Worm (Caenorhabditis elegans) whole organism, L2 larva: Measurements from ENCODE around the gene tra-3.

Experiments used
- C34F6.9 ChIP-seq: fragments of 150-350 bp; optimal IDR thresholded peaks from 2 replicates; lab custom pipeline; 2014; ENCODE audit warnings: missing biosample characterization, missing genetic modification characterization
- F13H6.1 ChIP-seq: sonication (generic microtip); optimal IDR thresholded peaks from 2 replicates; lab custom pipeline; 2016; ENCODE audit warnings: missing genetic modification characterization, missing compliant biosample characterization
- R02D3.7 ChIP-seq: fragments of 150-350 bp; optimal IDR thresholded peaks from 2 replicates; lab custom pipeline; 2014; ENCODE audit warnings: missing biosample characterization, missing genetic modification characterization
- Y55F3AM.14 ChIP-seq: fragments of 200-800 bp; sonication (Bioruptor generic); optimal IDR thresholded peaks from 2 replicates; lab custom pipeline; 2018; ENCODE audit warnings: mild to moderate bottlenecking, missing genetic modification characterization, missing compliant biosample characterization
- ZK546.5 ChIP-seq: sonication (generic microtip); optimal IDR thresholded peaks from 2 replicates; lab custom pipeline; 2017; ENCODE audit warnings: missing biosample characterization, missing genetic modification characterization
- alr-1 ChIP-seq: fragments of 150-350 bp; optimal IDR thresholded peaks from 2 replicates; lab custom pipeline; 2014; ENCODE audit warnings: missing biosample characterization, missing genetic modification characterization
- aly-2 ChIP-seq: fragments of 150-350 bp; optimal IDR thresholded peaks from 2 replicates; lab custom pipeline; 2014; ENCODE audit warnings: missing biosample characterization, missing genetic modification characterization
- ama-1 ChIP-seq: fragments of 150-350 bp; optimal IDR thresholded peaks from 2 replicates; lab custom pipeline; 2018; ENCODE audit warnings: inconsistent platforms
- blmp-1 ChIP-seq: sonication (generic microtip); optimal IDR thresholded peaks from 2 replicates; lab custom pipeline; 2017; ENCODE audit warnings: missing genetic modification characterization, mild to moderate bottlenecking, missing compliant biosample characterization, antibody characterized with exemption, moderate library complexity; ENCODE audit not compliant: insufficient read depth
- ceh-16 ChIP-seq: fragments of 150-350 bp; optimal IDR thresholded peaks from 2 replicates; lab custom pipeline; 2014; ENCODE audit warnings: missing biosample characterization, missing genetic modification characterization
- ceh-82 ChIP-seq: fragments of 150-350 bp; optimal IDR thresholded peaks from 2 replicates; lab custom pipeline; 2014; ENCODE audit warnings: missing biosample characterization, missing genetic modification characterization
- crh-2 ChIP-seq: sonication (generic microtip); optimal IDR thresholded peaks from 2 replicates; lab custom pipeline; 2017; ENCODE audit warnings: missing biosample characterization, missing genetic modification characterization
- dmd-4 ChIP-seq: sonication (generic microtip); optimal IDR thresholded peaks from 2 replicates; lab custom pipeline; 2017; ENCODE audit warnings: missing biosample characterization, missing genetic modification characterization
- egl-27 ChIP-seq: sonication (generic microtip); optimal IDR thresholded peaks from 3 replicates; lab custom pipeline; 2017; ENCODE audit warnings: missing biosample characterization, missing genetic modification reagents, missing genetic modification characterization
- elt-1 ChIP-seq: fragments of 150-350 bp; optimal IDR thresholded peaks from 2 replicates; lab custom pipeline; 2014; ENCODE audit warnings: missing biosample characterization, missing genetic modification characterization
- elt-3 ChIP-seq: sonication (generic microtip); optimal IDR thresholded peaks from 2 replicates; lab custom pipeline; 2017; ENCODE audit warnings: missing biosample characterization, missing genetic modification characterization
- fos-1 ChIP-seq: fragments of 150-350 bp; optimal IDR thresholded peaks from 2 replicates; lab custom pipeline; 2014; ENCODE audit warnings: missing biosample characterization, missing genetic modification characterization
- gmeb-1 ChIP-seq: fragments of 150-350 bp; optimal IDR thresholded peaks from 2 replicates; lab custom pipeline; 2014; ENCODE audit warnings: missing biosample characterization, missing genetic modification characterization
- lin-11 ChIP-seq: fragments of 150-350 bp; sonication (generic microtip); optimal IDR thresholded peaks from 2 replicates; lab custom pipeline; 2014; ENCODE audit warnings: missing biosample characterization, missing genetic modification characterization, inconsistent platforms, mixed read lengths
- lin-13 ChIP-seq: fragments of 150-350 bp; optimal IDR thresholded peaks from 2 replicates; lab custom pipeline; 2014; ENCODE audit warnings: missing biosample characterization, missing genetic modification reagents, missing genetic modification characterization
- lin-39 ChIP-seq: fragments of 150-350 bp; optimal IDR thresholded peaks from 2 replicates; lab custom pipeline; 2014; ENCODE audit warnings: missing biosample characterization, missing genetic modification reagents, missing genetic modification characterization
- lsy-2 ChIP-seq, 2 experiments: fragments of 150-350 bp in 1 of 2; sonication (generic microtip) in 1 of 2; optimal IDR thresholded peaks; 2 replicates each; lab custom pipeline; 2014 to 2017; ENCODE audit warnings: missing biosample characterization in 2 of 2, missing genetic modification characterization in 2 of 2
- mab-5 ChIP-seq: fragments of 150-350 bp; optimal IDR thresholded peaks from 2 replicates; lab custom pipeline; 2014; ENCODE audit warnings: missing biosample characterization, missing genetic modification characterization
- mbf-1 ChIP-seq: sonication (generic microtip); optimal IDR thresholded peaks from 2 replicates; lab custom pipeline; 2017; ENCODE audit warnings: missing biosample characterization, missing genetic modification characterization
- mdl-1 ChIP-seq, 2 experiments: fragments of 150-350 bp in 1 of 2; sonication (generic microtip) in 1 of 2; optimal IDR thresholded peaks; 2 replicates each; lab custom pipeline; 2017; ENCODE audit warnings: missing biosample characterization in 2 of 2, missing genetic modification characterization in 2 of 2
- nhr-10 ChIP-seq: sonication (generic microtip); optimal IDR thresholded peaks from 2 replicates; lab custom pipeline; 2017; ENCODE audit warnings: missing biosample characterization, missing genetic modification characterization
- nhr-11 ChIP-seq: fragments of 150-350 bp; optimal IDR thresholded peaks from 2 replicates; lab custom pipeline; 2014; ENCODE audit warnings: missing biosample characterization, missing genetic modification characterization
- nhr-12 ChIP-seq: fragments of 150-350 bp; optimal IDR thresholded peaks from 2 replicates; lab custom pipeline; 2014; ENCODE audit warnings: missing biosample characterization, missing genetic modification characterization
- nhr-129 ChIP-seq: fragments of 150-350 bp; optimal IDR thresholded peaks from 2 replicates; lab custom pipeline; 2014; ENCODE audit warnings: missing biosample characterization, missing genetic modification characterization
- nhr-21 ChIP-seq: fragments of 150-350 bp; optimal IDR thresholded peaks from 2 replicates; lab custom pipeline; 2014; ENCODE audit warnings: missing biosample characterization, missing genetic modification characterization
- nhr-23 ChIP-seq: fragments of 150-350 bp; optimal IDR thresholded peaks from 2 replicates; lab custom pipeline; 2014; ENCODE audit warnings: missing biosample characterization, missing genetic modification reagents, missing genetic modification characterization
- nhr-237 ChIP-seq: fragments of 150-350 bp; optimal IDR thresholded peaks from 2 replicates; lab custom pipeline; 2014; ENCODE audit warnings: missing biosample characterization, missing genetic modification characterization
- nhr-25 ChIP-seq: fragments of 150-350 bp; sonication (generic microtip); optimal IDR thresholded peaks from 3 replicates; lab custom pipeline; 2014; ENCODE audit warnings: missing biosample characterization, missing genetic modification characterization
- nhr-6 ChIP-seq: fragments of 150-350 bp; optimal IDR thresholded peaks from 2 replicates; lab custom pipeline; 2014; ENCODE audit warnings: missing biosample characterization, missing genetic modification characterization
- nhr-77 ChIP-seq: fragments of 150-350 bp; optimal IDR thresholded peaks from 2 replicates; lab custom pipeline; 2014; ENCODE audit warnings: missing biosample characterization, missing genetic modification characterization
- peb-1 ChIP-seq: fragments of 150-350 bp; optimal IDR thresholded peaks from 2 replicates; lab custom pipeline; 2014; ENCODE audit warnings: missing biosample characterization, missing genetic modification characterization
- sem-4 ChIP-seq: fragments of 150-350 bp; optimal IDR thresholded peaks from 2 replicates; lab custom pipeline; 2014; ENCODE audit warnings: missing biosample characterization, missing genetic modification reagents, missing genetic modification characterization
- skn-1 ChIP-seq: sonication (generic microtip); optimal IDR thresholded peaks from 2 replicates; lab custom pipeline; 2017; ENCODE audit warnings: missing biosample characterization, missing genetic modification characterization
- sma-3 ChIP-seq: sonication (generic microtip); optimal IDR thresholded peaks from 2 replicates; lab custom pipeline; 2016; ENCODE audit warnings: missing genetic modification reagents, missing genetic modification characterization, missing compliant biosample characterization
- sma-9 ChIP-seq, 2 experiments: fragments of 150-350 bp in 1 of 2; sonication (generic microtip) in 1 of 2; optimal IDR thresholded peaks; 2 replicates each; lab custom pipeline; 2014 to 2016; ENCODE audit warnings: missing genetic modification characterization in 2 of 2, mild to moderate bottlenecking in 1 of 2, missing biosample characterization in 1 of 2, missing compliant biosample characterization in 1 of 2, missing genetic modification reagents in 1 of 2, moderate library complexity in 1 of 2
- snpc-4 ChIP-seq: fragments of 150-350 bp; optimal IDR thresholded peaks from 2 replicates; lab custom pipeline; 2014; ENCODE audit warnings: missing biosample characterization, missing genetic modification characterization
- unc-39 ChIP-seq: fragments of 150-350 bp; optimal IDR thresholded peaks from 2 replicates; lab custom pipeline; 2014; ENCODE audit warnings: missing biosample characterization, missing genetic modification characterization
- unc-55 ChIP-seq: fragments of 150-350 bp; sonication (generic microtip); optimal IDR thresholded peaks from 3 replicates; lab custom pipeline; 2014; ENCODE audit warnings: missing biosample characterization, missing genetic modification reagents, missing genetic modification characterization
- unc-62 ChIP-seq: fragments of 150-350 bp; optimal IDR thresholded peaks from 2 replicates; lab custom pipeline; 2014; ENCODE audit warnings: missing biosample characterization, missing genetic modification reagents, missing genetic modification characterization
- zag-1 ChIP-seq: fragments of 150-350 bp; optimal IDR thresholded peaks from 2 replicates; lab custom pipeline; 2014; ENCODE audit warnings: missing biosample characterization, missing genetic modification characterization
- ztf-1 ChIP-seq: fragments of 200-800 bp; sonication (Bioruptor generic); conservative IDR thresholded peaks from 2 replicates; pipeline ENCODE4 v1.3.6; 2022; ENCODE audit warnings: missing genetic modification characterization, missing compliant biosample characterization
- ztf-11 ChIP-seq: sonication (generic microtip); optimal IDR thresholded peaks from 2 replicates; lab custom pipeline; 2017; ENCODE audit warnings: missing biosample characterization, missing genetic modification characterization
- ztf-4 ChIP-seq: fragments of 150-350 bp; optimal IDR thresholded peaks from 2 replicates; lab custom pipeline; 2014; ENCODE audit warnings: missing biosample characterization, missing genetic modification characterization

The tra-3 gene

ce11 chrIV:14466048-14466447 is 22.1 kb upstream of the tra-3 start:
- TF ChIP-seq aly-2 (tag; lab: Kevin White, UChicago) (no peak), C34F6.9 (no peak), ztf-11 (tag; lab: Kevin White, UChicago) (no peak), nhr-25 (tag; lab: Kevin White, UChicago) (no peak)

- no peak for TF ChIP-seq ztf-11 (tag; lab: Kevin White, UChicago)
- peak; percentile 14 for TF ChIP-seq lin-39 (tag; lab: Kevin White, UChicago)
- TF ChIP-seq Y55F3AM.14, result peak; percentile 46
- TF ChIP-seq gmeb-1, result peak; percentile 100
- TF ChIP-seq ama-1 (lab: Kevin White, UChicago), result peak; percentile 88
- TF ChIP-seq nhr-237 (tag; lab: Kevin White, UChicago), result peak; percentile 88
- no peak for TF ChIP-seq mbf-1 (tag; lab: Kevin White, UChicago)
- peak; percentile 97 for TF ChIP-seq ztf-4 (tag; lab: Kevin White, UChicago)
- TF ChIP-seq sma-9 (GFP tag; optimal IDR thresholded peaks at IDR 0.05; lab: Kevin White, UChicago), result peak; percentile 96
- TF ChIP-seq sma-9 (tag; optimal IDR thresholded peaks at IDR 0.05; lab: Kevin White, UChicago), result no peak
- no peak for TF ChIP-seq nhr-11 (tag; lab: Kevin White, UChicago)
- TF ChIP-seq ceh-16 (tag; lab: Kevin White, UChicago), result peak; percentile 79
- peak; percentile 99 for TF ChIP-seq crh-2
- TF ChIP-seq blmp-1, result peak; percentile 72
- TF ChIP-seq nhr-10 (tag; lab: Kevin White, UChicago), result peak; percentile 15
- TF ChIP-seq elt-3, result no peak
- TF ChIP-seq nhr-6 (tag; lab: Kevin White, UChicago), result peak; percentile 94
- TF ChIP-seq alr-1 (tag; lab: Kevin White, UChicago), result no peak
- TF ChIP-seq unc-39 (tag; lab: Kevin White, UChicago), result no peak
- peak; percentile 98 for TF ChIP-seq R02D3.7 (tag; lab: Kevin White, UChicago)
- peak; percentile 95 for TF ChIP-seq sem-4 (tag; lab: Kevin White, UChicago)
- TF ChIP-seq lin-13 (GFP tag; lab: Kevin White, UChicago), result peak; percentile 98
- peak; percentile 63 for TF ChIP-seq skn-1
- TF ChIP-seq unc-62, result peak; percentile 21
- TF ChIP-seq egl-27 (tag; lab: Kevin White, UChicago), result peak; percentile 97
- TF ChIP-seq nhr-12 (tag; lab: Kevin White, UChicago), result peak; percentile 7
- peak; percentile 97 for TF ChIP-seq mab-5
- TF ChIP-seq elt-1 (tag; lab: Kevin White, UChicago), result no peak
- peak; percentile 92 for TF ChIP-seq snpc-4 (tag; lab: Kevin White, UChicago)
- peak; percentile 98 for TF ChIP-seq C34F6.9
- no peak for TF ChIP-seq nhr-23 (tag; lab: Kevin White, UChicago)
- peak; percentile 96 for TF ChIP-seq nhr-21
- TF ChIP-seq unc-55, result peak; percentile 100
- TF ChIP-seq ZK546.5 (tag; lab: Kevin White, UChicago), result peak; percentile 84
- TF ChIP-seq mdl-1 (tag; optimal IDR thresholded peaks at IDR 0.05; lab: Kevin White, UChicago), result peak; percentile 48 to 73
- peak; percentile 100 for TF ChIP-seq nhr-129 (tag; lab: Kevin White, UChicago)
- peak; percentile 90 for TF ChIP-seq fos-1 (tag; lab: Kevin White, UChicago)
- peak; percentile 93 for TF ChIP-seq ceh-82 (tag; lab: Kevin White, UChicago)
- TF ChIP-seq nhr-77 (tag; lab: Kevin White, UChicago), result peak; percentile 75
- peak; percentile 32 for TF ChIP-seq dmd-4 (tag; lab: Kevin White, UChicago)
- no peak for TF ChIP-seq peb-1 (tag; lab: Kevin White, UChicago)
- TF ChIP-seq ztf-1 (GFP tag; lab: Robert Waterston, UW), result no peak
- TF ChIP-seq sma-3 (GFP tag; lab: Kevin White, UChicago), result peak; percentile 95
- no peak for TF ChIP-seq aly-2 (tag; lab: Kevin White, UChicago)
- TF ChIP-seq zag-1 (tag; lab: Kevin White, UChicago), result peak; percentile 95
- TF ChIP-seq F13H6.1 (tag; lab: Kevin White, UChicago), result peak; percentile 93
- TF ChIP-seq lsy-2 (tag; optimal IDR thresholded peaks at IDR 0.05; lab: Kevin White, UChicago), result peak; percentile 92 to 98
- peak; percentile 96 for TF ChIP-seq nhr-25 (tag; lab: Kevin White, UChicago)
- TF ChIP-seq lin-11 (tag; lab: Kevin White, UChicago), result peak; percentile 98
Observed at ce11 chrIV:14464065-14464567, 20.1 kb upstream of the tra-3 start, which contains the start of gene dld-1. Gene dld-1, plus strand, starts transcription at chrIV:14464517.
